Worm (Caenorhabditis elegans): Measurements from ENCODE around the gene flp-8.

DNA sequence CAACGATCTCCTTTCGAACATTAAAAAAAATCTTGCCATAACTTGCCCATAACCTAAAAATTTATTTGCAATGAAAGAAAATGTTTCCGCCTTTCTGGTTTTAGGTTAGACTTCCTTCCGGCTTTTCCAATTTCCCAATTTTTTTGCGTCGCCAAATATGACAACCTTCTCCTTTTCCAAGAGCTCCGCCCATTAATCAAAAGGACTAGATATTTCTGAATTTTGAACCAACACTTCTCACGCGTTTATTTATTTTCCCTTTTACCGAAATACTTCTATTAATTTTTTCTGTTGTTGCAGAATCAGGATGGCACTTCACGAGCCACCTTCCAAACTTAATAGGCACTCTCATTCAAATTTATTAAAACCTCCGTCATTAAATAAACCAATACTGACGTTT, 35.6 kb upstream of the flp-8 start, which contains the start of gene egrh-1:
- TF ChIP-seq klf-2 (GFP tag; conservative IDR thresholded peaks at IDR 0.05) (no peak), tab-1 (GFP tag; IDR thresholded peaks at IDR 0.05) (no peak), ref-1 (GFP tag; conservative IDR thresholded peaks at IDR 0.05) (no peak), T22C8.4 (GFP tag; IDR thresholded peaks at IDR 0.05) (no peak), flt-1 (GFP tag; IDR thresholded peaks at IDR 0.05) (no peak), cog-1 (tag; optimal IDR thresholded peaks at IDR 0.05) (no peak), med-1 (GFP tag; optimal IDR thresholded peaks at IDR 0.05; ENCODE audit: insufficient read depth) (no peak), ztf-29 (GFP tag; IDR thresholded peaks at IDR 0.05) (no peak)

Data from whole organism, midembryonic.